Worm (Caenorhabditis elegans): Measurements from ENCODE around the gene F40H6.5.

DNA sequence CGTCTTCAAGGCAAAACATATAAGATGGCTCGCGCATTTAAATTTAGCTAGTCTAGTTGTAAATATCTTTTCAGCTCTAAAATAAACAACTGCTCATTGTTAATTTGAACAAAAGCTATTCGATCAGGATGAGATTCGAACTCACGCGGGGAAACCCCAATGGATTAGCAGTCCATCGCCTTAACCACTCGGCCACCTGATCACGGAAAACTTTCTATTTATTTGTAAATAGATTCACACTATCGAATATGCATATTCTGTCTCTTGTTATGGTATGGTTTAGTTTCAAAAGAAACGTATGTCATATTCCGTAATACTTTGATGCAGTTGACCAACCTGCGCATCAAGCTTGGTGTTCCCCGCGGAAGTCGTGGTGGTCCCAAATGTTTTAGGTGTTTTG, 573 bp upstream of the F40H6.5 start:
- TF ChIP-seq egl-44 (GFP tag; IDR thresholded peaks at IDR 0.05), result no peak
- TF ChIP-seq ceh-40 (GFP tag; IDR thresholded peaks at IDR 0.05), result no peak
- TF ChIP-seq nhr-27 (tag; optimal IDR thresholded peaks at IDR 0.05), result no peak
- TF ChIP-seq sea-2 (GFP tag; IDR thresholded peaks at IDR 0.05), result no peak

Measured in whole organism, young adult.